Worm (Caenorhabditis elegans): ENCODE data around the gene sri-69.

sri-69 gene

ce11 chrV:17000204-17000603, 8.0 kb downstream of the sri-69 start, which contains the start of gene str-217:
TSS of gene str-217 (minus strand) at chrV:17000304.
- no peak for TF ChIP-seq unc-62 (GFP tag; optimal IDR thresholded peaks at IDR 0.05)

- TF ChIP-seq unc-62 (GFP tag; optimal IDR thresholded peaks at IDR 0.05): no peak
These were observed 15.8 kb downstream of the sri-69 start for ce11 chrV:16992383-16992782.

- TF ChIP-seq unc-62 (GFP tag; optimal IDR thresholded peaks at IDR 0.05): no peak
These were observed 16.5 kb downstream of the sri-69 start, which contains the start of gene srz-95 for ce11 chrV:16991734-16992133. TSS of gene srz-95 (plus strand) at chrV:16992034.

- TF ChIP-seq unc-62 (GFP tag; optimal IDR thresholded peaks at IDR 0.05): no peak
These were observed 19.6 kb downstream of the sri-69 start, which contains the start of gene Y102A5C.27 for ce11 chrV:16988614-16989013. TSS of gene Y102A5C.27 (minus strand) at chrV:16988714.

ce11 chrV:16987783-16988182, 20.4 kb downstream of the sri-69 start:
- TF ChIP-seq unc-62 (GFP tag; optimal IDR thresholded peaks at IDR 0.05): no peak

- no peak for TF ChIP-seq unc-62 (GFP tag; optimal IDR thresholded peaks at IDR 0.05)
These were observed 21.2 kb downstream of the sri-69 start, which contains the start of gene Y102A5C.40 for ce11 chrV:16987035-16987434. TSS of gene Y102A5C.40 (minus strand) at chrV:16987135.

ce11 chrV:16980368-16980767, 27.8 kb downstream of the sri-69 start, which contains the start of gene srz-54:
TSS of gene srz-54 (plus strand) at chrV:16980668.
- TF ChIP-seq unc-62 (GFP tag; optimal IDR thresholded peaks at IDR 0.05): no peak

- no peak for TF ChIP-seq unc-62 (GFP tag; optimal IDR thresholded peaks at IDR 0.05)
These were observed 33.3 kb downstream of the sri-69 start, which contains the start of gene srx-54 for ce11 chrV:16974919-16975318. TSS of gene srx-54 (plus strand) at chrV:16975219.

ce11 chrV:16973338-16973737, 34.9 kb downstream of the sri-69 start:
- TF ChIP-seq unc-62 (GFP tag; optimal IDR thresholded peaks at IDR 0.05): no peak

ce11 chrV:16972134-16972533, 36.1 kb downstream of the sri-69 start, which contains the start of gene srh-119:
TSS of gene srh-119 (plus strand) at chrV:16972434.
- no peak for TF ChIP-seq unc-62 (GFP tag; optimal IDR thresholded peaks at IDR 0.05)

- TF ChIP-seq unc-62 (GFP tag; optimal IDR thresholded peaks at IDR 0.05): no peak
These were observed 41.6 kb downstream of the sri-69 start, which contains the start of gene fbxa-90 for ce11 chrV:16966636-16967035. TSS of gene fbxa-90 (plus strand) at chrV:16966814.

- TF ChIP-seq unc-62 (GFP tag; optimal IDR thresholded peaks at IDR 0.05): no peak
These were observed 42.5 kb downstream of the sri-69 start, which contains the start of gene efl-1 for ce11 chrV:16965655-16966054. TSS of gene efl-1 (minus strand) at chrV:16965675.

ce11 chrV:16958975-16959374, 49.2 kb downstream of the sri-69 start:
- TF ChIP-seq unc-62 (GFP tag; optimal IDR thresholded peaks at IDR 0.05): no peak
